Worm (Caenorhabditis elegans): ENCODE data around the gene ins-17.

DNA sequence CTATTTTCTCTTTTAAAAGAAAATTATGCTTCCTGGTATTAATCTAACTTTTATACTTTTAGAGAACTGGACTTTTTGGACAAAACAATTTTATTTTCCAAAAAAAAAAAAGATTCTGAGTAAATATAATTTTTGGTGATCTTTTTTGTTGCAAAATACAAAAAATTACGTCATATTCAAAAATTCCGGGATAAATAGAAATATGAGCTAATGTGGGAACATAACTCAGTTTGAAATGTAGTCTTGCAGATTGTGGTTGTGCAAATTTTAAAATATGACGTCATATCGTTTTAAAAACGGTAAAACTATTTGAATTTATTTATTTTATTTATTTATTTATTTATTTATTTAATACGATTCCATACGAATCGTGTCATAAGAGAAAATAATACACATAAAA, 4.4 kb upstream of the ins-17 start:
- TF ChIP-seq ceh-13 (GFP tag; optimal IDR thresholded peaks at IDR 0.05) (no peak), scrt-1 (GFP tag; IDR thresholded peaks at IDR 0.05) (no peak), tbx-37 (GFP tag; conservative IDR thresholded peaks at IDR 0.05) (no peak), B0310.2 (tag; optimal IDR thresholded peaks at IDR 0.05) (no peak), pes-1 (GFP tag; IDR thresholded peaks at IDR 0.05) (no peak), sea-1 (GFP tag; conservative IDR thresholded peaks at IDR 0.05) (no peak), ama-1 (optimal IDR thresholded peaks at IDR 0.05) (no peak), F13C5.2 (tag; optimal IDR thresholded peaks at IDR 0.05) (no peak), tra-4 (tag; optimal IDR thresholded peaks at IDR 0.05) (no peak), hmbx-1 (tag; optimal IDR thresholded peaks at IDR 0.05) (no peak), aly-1 (tag; optimal IDR thresholded peaks at IDR 0.05) (no peak), hmg-4 (GFP tag; optimal IDR thresholded peaks at IDR 0.05) (no peak)
